Worm (Caenorhabditis elegans) whole organism, young adult: Measurements from ENCODE around the gene ZK154.1.

ENCODE experiments used
- B0019.2 ChIP-seq: fragments of 200-800 bp; sonication (Bioruptor generic); conservative IDR thresholded peaks from 2 replicates; pipeline ENCODE4 v1.3.6; 2022; ENCODE audit warnings: missing genetic modification reagents, missing genetic modification characterization, missing compliant biosample characterization
- D2030.7 ChIP-seq: fragments of 200-800 bp; sonication (Bioruptor generic); IDR thresholded peaks from 2 replicates; pipeline ENCODE4 v1.3.6; 2022; ENCODE audit warnings: missing genetic modification reagents, missing genetic modification characterization, missing compliant biosample characterization
- F23B12.7 ChIP-seq: sonication (generic microtip); optimal IDR thresholded peaks from 2 replicates; lab custom pipeline; 2017; ENCODE audit warnings: missing genetic modification characterization, mild to moderate bottlenecking, missing compliant biosample characterization, antibody characterized with exemption, moderate library complexity; ENCODE audit not compliant: insufficient read depth
- F33H1.4 ChIP-seq: fragments of 200-800 bp; sonication (Bioruptor generic); IDR thresholded peaks from 2 replicates; pipeline ENCODE4 v1.3.6; 2022; ENCODE audit warnings: missing genetic modification reagents, missing genetic modification characterization, missing compliant biosample characterization
- F37B4.10 ChIP-seq: fragments of 200-800 bp; sonication (Bioruptor generic); IDR thresholded peaks from 2 replicates; pipeline ENCODE4 v1.3.6; 2022; ENCODE audit warnings: missing genetic modification characterization, missing compliant biosample characterization
- F55B11.4 ChIP-seq: sonication (generic microtip); optimal IDR thresholded peaks from 2 replicates; lab custom pipeline; 2016; ENCODE audit warnings: missing compliant biosample characterization, missing genetic modification characterization, borderline replicate concordance; ENCODE audit not compliant: insufficient read depth
- T26A5.8 ChIP-seq: sonication (generic microtip); optimal IDR thresholded peaks from 2 replicates; lab custom pipeline; 2016; ENCODE audit warnings: missing genetic modification characterization, missing compliant biosample characterization
- Y79H2A.3 ChIP-seq: fragments of 200-800 bp; sonication (Bioruptor generic); conservative IDR thresholded peaks from 2 replicates; pipeline ENCODE4 v1.3.6; 2022; ENCODE audit warnings: missing genetic modification reagents, missing genetic modification characterization, missing compliant biosample characterization
- aptf-2 ChIP-seq: fragments of 200-800 bp; sonication (Bioruptor generic); conservative IDR thresholded peaks from 2 replicates; pipeline ENCODE4 v1.3.6; 2022; ENCODE audit warnings: missing genetic modification reagents, missing genetic modification characterization, missing compliant biosample characterization
- attf-5 ChIP-seq: fragments of 200-800 bp; sonication (Bioruptor generic); optimal IDR thresholded peaks from 2 replicates; lab custom pipeline; 2018; ENCODE audit warnings: mild to moderate bottlenecking, missing genetic modification characterization, missing compliant biosample characterization
- bed-1 ChIP-seq: fragments of 200-800 bp; sonication (Bioruptor generic); IDR thresholded peaks from 2 replicates; pipeline ENCODE4 v1.3.6; 2022; ENCODE audit warnings: missing genetic modification reagents, missing genetic modification characterization, missing compliant biosample characterization
- ceh-100 ChIP-seq: fragments of 200-800 bp; sonication (Bioruptor generic); IDR thresholded peaks from 2 replicates; pipeline ENCODE4 v1.3.6; 2022; ENCODE audit warnings: missing genetic modification reagents, missing genetic modification characterization, missing compliant biosample characterization
- ceh-27 ChIP-seq: fragments of 200-800 bp; sonication (Bioruptor generic); optimal IDR thresholded peaks from 2 replicates; lab custom pipeline; 2018; ENCODE audit warnings: mild to moderate bottlenecking, missing genetic modification characterization, moderate library complexity, missing compliant biosample characterization
- efl-1 ChIP-seq: fragments of 150-350 bp; optimal IDR thresholded peaks from 2 replicates; lab custom pipeline; 2014; ENCODE audit warnings: missing biosample characterization, missing genetic modification reagents, missing genetic modification characterization
- egl-18 ChIP-seq: fragments of 200-800 bp; sonication (Bioruptor generic); IDR thresholded peaks from 2 replicates; pipeline ENCODE4 v1.3.6; 2022; ENCODE audit warnings: missing genetic modification reagents, missing genetic modification characterization, missing compliant biosample characterization
- ets-4 ChIP-seq: fragments of 200-800 bp; sonication (Bioruptor generic); optimal IDR thresholded peaks from 2 replicates; lab custom pipeline; 2018; ENCODE audit warnings: mild to moderate bottlenecking, missing genetic modification characterization, missing compliant biosample characterization
- gei-17 ChIP-seq: fragments of 200-800 bp; sonication (Bioruptor generic); optimal IDR thresholded peaks from 2 replicates; lab custom pipeline; 2018; ENCODE audit warnings: mild to moderate bottlenecking, missing genetic modification characterization, missing compliant biosample characterization
- hmg-1.2 ChIP-seq: fragments of 200-800 bp; sonication (Bioruptor generic); IDR thresholded peaks from 2 replicates; pipeline ENCODE4 v1.3.6; 2022; ENCODE audit warnings: missing genetic modification reagents, missing genetic modification characterization, missing compliant biosample characterization
- hsf-1 ChIP-seq: fragments of 200-800 bp; sonication (Bioruptor generic); IDR thresholded peaks from 2 replicates; pipeline ENCODE4 v1.3.6; 2022; ENCODE audit warnings: missing genetic modification reagents, missing genetic modification characterization, missing compliant biosample characterization
- lag-1 ChIP-seq: fragments of 200-800 bp; sonication (Bioruptor generic); IDR thresholded peaks from 2 replicates; pipeline ENCODE4 v1.3.6; 2022; ENCODE audit warnings: missing genetic modification reagents, missing genetic modification characterization, missing compliant biosample characterization
- lin-26 ChIP-seq: fragments of 200-800 bp; sonication (Bioruptor generic); IDR thresholded peaks from 2 replicates; pipeline ENCODE4 v1.3.6; 2022; ENCODE audit warnings: missing genetic modification reagents, missing genetic modification characterization, missing compliant biosample characterization
- lin-40 ChIP-seq: sonication (generic microtip); optimal IDR thresholded peaks from 2 replicates; lab custom pipeline; 2016; ENCODE audit warnings: missing genetic modification characterization, mild to moderate bottlenecking, missing compliant biosample characterization, missing genotype, missing genetic modification reagents
- lin-54 ChIP-seq: fragments of 200-800 bp; sonication (Bioruptor generic); optimal IDR thresholded peaks from 2 replicates; lab custom pipeline; 2018; ENCODE audit warnings: mild to moderate bottlenecking, missing genetic modification characterization, missing compliant biosample characterization
- lsl-1 ChIP-seq: fragments of 200-800 bp; sonication (Bioruptor generic); optimal IDR thresholded peaks from 2 replicates; lab custom pipeline; 2018; ENCODE audit warnings: mild to moderate bottlenecking, missing genetic modification characterization, moderate library complexity, missing compliant biosample characterization
- lsy-27 ChIP-seq: sonication (generic microtip); optimal IDR thresholded peaks from 2 replicates; lab custom pipeline; 2017; ENCODE audit warnings: missing genetic modification characterization, mild to moderate bottlenecking, missing compliant biosample characterization, antibody characterized with exemption, missing genotype, borderline replicate concordance; ENCODE audit not compliant: insufficient read depth
- mel-28 ChIP-seq: sonication (generic microtip); optimal IDR thresholded peaks from 2 replicates; lab custom pipeline; 2016; ENCODE audit warnings: borderline replicate concordance, mild to moderate bottlenecking, missing genetic modification characterization, missing compliant biosample characterization
- mxl-1 ChIP-seq: sonication (generic microtip); optimal IDR thresholded peaks from 2 replicates; lab custom pipeline; 2016; ENCODE audit warnings: missing genetic modification characterization, missing compliant biosample characterization
- nfya-2 ChIP-seq: fragments of 200-800 bp; sonication (Bioruptor generic); IDR thresholded peaks from 2 replicates; pipeline ENCODE4 v1.3.6; 2022; ENCODE audit warnings: missing genetic modification reagents, missing genetic modification characterization, missing compliant biosample characterization
- nfyb-1 ChIP-seq: fragments of 200-800 bp; sonication (Bioruptor generic); IDR thresholded peaks from 2 replicates; pipeline ENCODE4 v1.3.6; 2022; ENCODE audit warnings: missing genetic modification reagents, missing genetic modification characterization, missing compliant biosample characterization
- nhr-90 ChIP-seq: sonication (generic microtip); optimal IDR thresholded peaks from 2 replicates; lab custom pipeline; 2016; ENCODE audit warnings: missing genotype, mild to moderate bottlenecking, missing genetic modification characterization, missing compliant biosample characterization
- rec-8 ChIP-seq, 2 experiments: sonication (generic microtip); optimal IDR thresholded peaks; 2 replicates each; lab custom pipeline; 2016; ENCODE audit warnings: mild to moderate bottlenecking in 2 of 2, missing genetic modification characterization in 2 of 2, missing genetic modification reagents in 2 of 2, missing genotype in 2 of 2, missing biosample characterization in 1 of 2, missing compliant biosample characterization in 1 of 2, moderate library complexity in 1 of 2
- snpc-1.1 ChIP-seq: sonication (generic microtip); optimal IDR thresholded peaks from 2 replicates; lab custom pipeline; 2017; ENCODE audit warnings: missing genetic modification characterization, mild to moderate bottlenecking, missing compliant biosample characterization, antibody characterized with exemption, moderate library complexity, missing genotype, missing genetic modification reagents; ENCODE audit not compliant: insufficient read depth
- snpc-4 ChIP-seq, 5 experiments: fragments of 150-350 bp in 1 of 5; sonication (generic microtip) in 4 of 5; optimal IDR thresholded peaks; 2 replicates each; lab custom pipeline; 2014 to 2018; ENCODE audit warnings: missing genetic modification characterization in 5 of 5, missing biosample characterization in 3 of 5, antibody characterized with exemption in 2 of 5, mild to moderate bottlenecking in 2 of 5, missing compliant biosample characterization in 2 of 5, missing genotype in 2 of 5, moderate library complexity in 2 of 5, missing genetic modification reagents in 1 of 5
- tbx-9 ChIP-seq: sonication (generic microtip); optimal IDR thresholded peaks from 2 replicates; lab custom pipeline; 2016; ENCODE audit warnings: borderline replicate concordance, missing genetic modification characterization, inconsistent platforms, missing compliant biosample characterization
- zfh-2 ChIP-seq: fragments of 200-800 bp; sonication (Bioruptor generic); conservative IDR thresholded peaks from 2 replicates; pipeline ENCODE4 v1.3.6; 2022; ENCODE audit warnings: missing genetic modification reagents, missing genetic modification characterization, missing compliant biosample characterization
- ztf-26 ChIP-seq: sonication (generic microtip); optimal IDR thresholded peaks from 2 replicates; lab custom pipeline; 2017; ENCODE audit warnings: missing genetic modification characterization, missing compliant biosample characterization

ZK154.1 gene

ce11 chrX:7794306-7794743 lies 14.9 kb downstream of the ZK154.1 start (continued):
- peak; percentile 4 to 70 for TF ChIP-seq rec-8 (tag; optimal IDR thresholded peaks at IDR 0.05; lab: Kevin White, UChicago)
- no peak for TF ChIP-seq hsf-1 (GFP tag; lab: Robert Waterston, UW)
- no peak for TF ChIP-seq egl-18 (GFP tag; lab: Robert Waterston, UW)
- TF ChIP-seq lsy-27 (tag; lab: Kevin White, UChicago) = no peak
- peak; percentile 6 for TF ChIP-seq efl-1 (GFP tag; lab: Kevin White, UChicago)
- TF ChIP-seq T26A5.8 (tag; lab: Kevin White, UChicago) = peak; percentile 17
- no peak for TF ChIP-seq F55B11.4 (tag; lab: Kevin White, UChicago)
- peak; percentile 27 for TF ChIP-seq ceh-27
- TF ChIP-seq nhr-90 (tag; lab: Kevin White, UChicago) = peak; percentile 76
- no peak for TF ChIP-seq nfya-2 (GFP tag; lab: Robert Waterston, UW)
- TF ChIP-seq lag-1 (GFP tag; lab: Robert Waterston, UW) = no peak
- TF ChIP-seq tbx-9 (tag; lab: Kevin White, UChicago) = no peak
- TF ChIP-seq snpc-4 (GFP tag; optimal IDR thresholded peaks at IDR 0.05; lab: Kevin White, UChicago) = peak; percentile 67
- TF ChIP-seq snpc-4 (tag; optimal IDR thresholded peaks at IDR 0.05; lab: Kevin White, UChicago) = peak in 3 of 4 experiments; percentile 14 to 65 (median 53)
- TF ChIP-seq lin-40 (tag; lab: Kevin White, UChicago) = peak; percentile 74
- no peak for TF ChIP-seq B0019.2 (GFP tag; lab: Robert Waterston, UW)
- no peak for TF ChIP-seq F33H1.4 (GFP tag; lab: Robert Waterston, UW)
- TF ChIP-seq lsl-1 (GFP tag; lab: Kevin White, UChicago) = no peak
- peak; percentile 2 for TF ChIP-seq snpc-1.1 (tag; lab: Kevin White, UChicago)
- peak; percentile 52 for TF ChIP-seq ztf-26 (tag; lab: Kevin White, UChicago)
- 0 out of 2 replicates have a peak, but pooled peaks have one; percentile 48 for TF ChIP-seq Y79H2A.3 (GFP tag; lab: Robert Waterston, UW)
- TF ChIP-seq hmg-1.2 (GFP tag; lab: Robert Waterston, UW) = peak; percentile 72
- TF ChIP-seq zfh-2 = no peak
- no peak for TF ChIP-seq mel-28 (tag; lab: Kevin White, UChicago)
- peak; percentile 23 for TF ChIP-seq attf-5 (GFP tag; lab: Kevin White, UChicago)
- no peak for TF ChIP-seq F37B4.10 (GFP tag; lab: Robert Waterston, UW)
- TF ChIP-seq aptf-2 (GFP tag; lab: Robert Waterston, UW) = no peak
- TF ChIP-seq lin-54 (GFP tag; lab: Kevin White, UChicago) = peak; percentile 25
- 0 out of 2 replicates have a peak, but pooled peaks have one; percentile 9 for TF ChIP-seq bed-1
- TF ChIP-seq lin-26 (GFP tag; lab: Robert Waterston, UW) = peak; percentile 84
- peak; percentile 76; the same call in 1 of the 2 replicates for TF ChIP-seq nfyb-1 (GFP tag; lab: Robert Waterston, UW)
- no peak for TF ChIP-seq F23B12.7
- TF ChIP-seq D2030.7 (GFP tag; lab: Robert Waterston, UW) = peak; percentile 78; the same call in 1 of the 2 replicates
- peak; percentile 63 for TF ChIP-seq mxl-1
- peak; percentile 34 for TF ChIP-seq gei-17
- TF ChIP-seq ceh-100 = no peak
- TF ChIP-seq ets-4 (GFP tag; lab: Kevin White, UChicago) = no peak
- TF ChIP-seq, all 124 proteins: peak for 63
